Worm (Caenorhabditis elegans) whole organism, midembryonic: ENCODE measurements around the gene gana-1.

Experiments used
- cog-1 ChIP-seq: sonication (generic microtip); optimal IDR thresholded peaks from 2 replicates; lab custom pipeline; 2016; ENCODE audit warnings: missing genetic modification characterization, missing compliant biosample characterization
- med-1 ChIP-seq: sonication (generic microtip); optimal IDR thresholded peaks from 2 replicates; lab custom pipeline; 2017; ENCODE audit warnings: missing genetic modification characterization, mild to moderate bottlenecking, missing compliant biosample characterization, antibody characterized with exemption, missing genetic modification reagents; ENCODE audit not compliant: insufficient read depth
- ref-1 ChIP-seq: fragments of 200-800 bp; sonication (Bioruptor generic); conservative IDR thresholded peaks from 2 replicates; pipeline ENCODE4 v1.3.6; 2022; ENCODE audit warnings: missing genetic modification reagents, missing genetic modification characterization, missing compliant biosample characterization
- tab-1 ChIP-seq: fragments of 200-800 bp; sonication (Bioruptor generic); IDR thresholded peaks from 2 replicates; pipeline ENCODE4 v1.3.6; 2022; ENCODE audit warnings: missing genetic modification characterization, missing compliant biosample characterization
- ztf-29 ChIP-seq: fragments of 200-800 bp; sonication (Bioruptor generic); IDR thresholded peaks from 2 replicates; pipeline ENCODE4 v1.3.6; 2022; ENCODE audit warnings: missing genetic modification reagents, missing genetic modification characterization, missing compliant biosample characterization

ce11 chrV:12111452-12111851 lies 24.4 kb downstream of the gana-1 start, which contains the start of gene lhpp-1:
- TF ChIP-seq cog-1 (tag; lab: Kevin White, UChicago) (no peak), ref-1 (GFP tag; lab: Robert Waterston, UW) (no peak), ztf-29 (GFP tag; lab: Robert Waterston, UW) (no peak), tab-1 (GFP tag; lab: Robert Waterston, UW) (no peak), med-1 (GFP tag; lab: Kevin White, UChicago) (no peak)
